Comparison of ENCODE assay signal across 8 worm cellular contexts in genomic region chrII:9644940-9645634, ce11.
TF ChIP-seq lines count a peak whose summit lies in the region.

No protein-coding gene starts in this region.

TF ChIP-seq in whole organism, L1 larva, 84 proteins besides CTCF, POLR2A, EP300 and RAD21 (continues in another document):
- peak; percentile 48 for TF ChIP-seq mep-1 (tag; optimal IDR thresholded peaks at IDR 0.05; lab: Kevin White, UChicago)
- TF ChIP-seq hlh-4 (tag; optimal IDR thresholded peaks at IDR 0.05; lab: Kevin White, UChicago) = no peak
- no peak for TF ChIP-seq ceh-8 (GFP tag; optimal IDR thresholded peaks at IDR 0.05; lab: Kevin White, UChicago)
- no peak for TF ChIP-seq ztf-4 (tag; optimal IDR thresholded peaks at IDR 0.05; lab: Kevin White, UChicago)
- peak; percentile 50 for TF ChIP-seq lin-14 (GFP tag; optimal IDR thresholded peaks at IDR 0.05; lab: Kevin White, UChicago)
- TF ChIP-seq fkh-10 (GFP tag; optimal IDR thresholded peaks at IDR 0.05; lab: Kevin White, UChicago) = no peak
- peak in 1 of 6 experiments; percentile 24 for TF ChIP-seq elt-3 (tag; optimal IDR thresholded peaks at IDR 0.05; lab: Kevin White, UChicago)
- no peak for TF ChIP-seq sox-4 (tag; optimal IDR thresholded peaks at IDR 0.05; lab: Kevin White, UChicago)
- TF ChIP-seq egl-13 (tag; optimal IDR thresholded peaks at IDR 0.05; lab: Kevin White, UChicago) = no peak
- no peak for TF ChIP-seq zip-4 (GFP tag; optimal IDR thresholded peaks at IDR 0.05; lab: Kevin White, UChicago)
- no peak for TF ChIP-seq nhr-11 (tag; optimal IDR thresholded peaks at IDR 0.05; lab: Kevin White, UChicago)
- no peak for TF ChIP-seq nhr-71 (tag; optimal IDR thresholded peaks at IDR 0.05; lab: Kevin White, UChicago)

TF ChIP-seq in whole organism, L2 larva, 48 proteins besides CTCF, POLR2A, EP300 and RAD21 (continues in another document):
- no peak for TF ChIP-seq mbf-1 (tag; optimal IDR thresholded peaks at IDR 0.05; lab: Kevin White, UChicago)
- TF ChIP-seq nhr-129 (tag; optimal IDR thresholded peaks at IDR 0.05; lab: Kevin White, UChicago) = peak; percentile 17
- TF ChIP-seq ceh-16 (tag; optimal IDR thresholded peaks at IDR 0.05; lab: Kevin White, UChicago) = peak; percentile 98
- peak; percentile 28 for TF ChIP-seq nhr-25 (tag; optimal IDR thresholded peaks at IDR 0.05; lab: Kevin White, UChicago)
- TF ChIP-seq fos-1 (tag; optimal IDR thresholded peaks at IDR 0.05; lab: Kevin White, UChicago) = peak; percentile 92
- TF ChIP-seq skn-1 (tag; optimal IDR thresholded peaks at IDR 0.05; lab: Kevin White, UChicago) = no peak
- peak; percentile 8 for TF ChIP-seq C34F6.9 (tag; optimal IDR thresholded peaks at IDR 0.05; lab: Kevin White, UChicago)
- peak; percentile 15 for TF ChIP-seq crh-2 (tag; optimal IDR thresholded peaks at IDR 0.05; lab: Kevin White, UChicago)
- peak; percentile 8 for TF ChIP-seq sma-9 (GFP tag; optimal IDR thresholded peaks at IDR 0.05; lab: Kevin White, UChicago)
- no peak for TF ChIP-seq sma-9 (tag; optimal IDR thresholded peaks at IDR 0.05; lab: Kevin White, UChicago)
- peak; percentile 64 for TF ChIP-seq Y55F3AM.14 (GFP tag; optimal IDR thresholded peaks at IDR 0.05; lab: Kevin White, UChicago)
- TF ChIP-seq elt-1 (tag; optimal IDR thresholded peaks at IDR 0.05; lab: Kevin White, UChicago) = peak; percentile 79

TF ChIP-seq in whole organism, L3 larva, 47 proteins besides CTCF, POLR2A, EP300 and RAD21 (continues in another document):
- TF ChIP-seq ceh-82 (tag; optimal IDR thresholded peaks at IDR 0.05; lab: Kevin White, UChicago) (no peak), pha-4 (tag; optimal IDR thresholded peaks at IDR 0.05; lab: Kevin White, UChicago) (peak; percentile 31), nhr-43 (tag; optimal IDR thresholded peaks at IDR 0.05; lab: Kevin White, UChicago; ENCODE audit: poor library complexity, severe bottlenecking) (no peak), pqm-1 (tag; optimal IDR thresholded peaks at IDR 0.05; lab: Kevin White, UChicago) (peak; percentile 72), mml-1 (tag; optimal IDR thresholded peaks at IDR 0.05; lab: Kevin White, UChicago) (no peak), ceh-16 (tag; optimal IDR thresholded peaks at IDR 0.05; lab: Kevin White, UChicago) (peak; percentile 7), eor-1 (tag; optimal IDR thresholded peaks at IDR 0.05; lab: Kevin White, UChicago) (no peak), R02D3.7 (tag; optimal IDR thresholded peaks at IDR 0.05; lab: Kevin White, UChicago) (no peak), elt-1 (tag; optimal IDR thresholded peaks at IDR 0.05; lab: Kevin White, UChicago) (peak; percentile 96), ceh-9 (tag; optimal IDR thresholded peaks at IDR 0.05; lab: Kevin White, UChicago) (no peak), ama-1 (optimal IDR thresholded peaks at IDR 0.05; lab: Kevin White, UChicago) (no peak), elt-3 (tag; optimal IDR thresholded peaks at IDR 0.05; lab: Kevin White, UChicago) (no peak)

TF ChIP-seq in whole organism, L4 larva, 104 proteins besides CTCF, POLR2A, EP300 and RAD21 (continues in another document):
- TF ChIP-seq R02D3.7 (tag; optimal IDR thresholded peaks at IDR 0.05; lab: Kevin White, UChicago) = no peak
- TF ChIP-seq hmg-1.1 (GFP tag; IDR thresholded peaks at IDR 0.05; lab: Robert Waterston, UW) = no peak
- TF ChIP-seq ceh-62 (tag; optimal IDR thresholded peaks at IDR 0.05; lab: Kevin White, UChicago) = no peak
- no peak for TF ChIP-seq ceh-44 (GFP tag; IDR thresholded peaks at IDR 0.05; lab: Robert Waterston, UW)
- no peak for TF ChIP-seq ceh-82 (tag; optimal IDR thresholded peaks at IDR 0.05; lab: Kevin White, UChicago)
- TF ChIP-seq nhr-237 (tag; optimal IDR thresholded peaks at IDR 0.05; lab: Kevin White, UChicago) = no peak
- TF ChIP-seq Y75B8A.6 (GFP tag; IDR thresholded peaks at IDR 0.05; lab: Robert Waterston, UW) = no peak
- TF ChIP-seq Y105C5A.15 (GFP tag; IDR thresholded peaks at IDR 0.05; lab: Robert Waterston, UW) = no peak
- TF ChIP-seq ctbp-1 (GFP tag; IDR thresholded peaks at IDR 0.05; lab: Robert Waterston, UW) = no peak
- peak; percentile 6 for TF ChIP-seq mxl-3 (GFP tag; optimal IDR thresholded peaks at IDR 0.05; lab: Kevin White, UChicago)
- no peak for TF ChIP-seq Y5F2A.4 (GFP tag; optimal IDR thresholded peaks at IDR 0.05; lab: Kevin White, UChicago)
- no peak for TF ChIP-seq daf-12 (tag; optimal IDR thresholded peaks at IDR 0.05; lab: Kevin White, UChicago)
- no peak for TF ChIP-seq daf-19 (GFP tag; conservative IDR thresholded peaks at IDR 0.05; lab: Robert Waterston, UW)

TF ChIP-seq in whole organism, late embryonic, 69 proteins besides CTCF, POLR2A, EP300 and RAD21:
- no peak for TF ChIP-seq ets-4 (tag; optimal IDR thresholded peaks at IDR 0.05; lab: Kevin White, UChicago)
- TF ChIP-seq rnt-1 (tag; optimal IDR thresholded peaks at IDR 0.05; lab: Kevin White, UChicago) = peak; percentile 77
- no peak for TF ChIP-seq F13H6.1 (tag; optimal IDR thresholded peaks at IDR 0.05; lab: Kevin White, UChicago)
- peak; percentile 39 for TF ChIP-seq unc-55 (GFP tag; optimal IDR thresholded peaks at IDR 0.05; lab: Kevin White, UChicago)
- peak; percentile 46 for TF ChIP-seq elt-2 (tag; optimal IDR thresholded peaks at IDR 0.05; lab: Kevin White, UChicago)

TF ChIP-seq in whole organism, midembryonic, 9 proteins besides CTCF, POLR2A, EP300 and RAD21:
- TF ChIP-seq ref-1 (GFP tag; conservative IDR thresholded peaks at IDR 0.05; lab: Robert Waterston, UW) (no peak), T22C8.4 (GFP tag; IDR thresholded peaks at IDR 0.05; lab: Robert Waterston, UW) (no peak), ztf-29 (GFP tag; IDR thresholded peaks at IDR 0.05; lab: Robert Waterston, UW) (peak; percentile 25; the same call in 1 of the 2 replicates)

TF ChIP-seq in whole organism, mixed stage, embryonic, 35 proteins besides CTCF, POLR2A, EP300 and RAD21:
- TF ChIP-seq cnd-1 (tag; optimal IDR thresholded peaks at IDR 0.05; lab: Kevin White, UChicago) (no peak), unc-62 (GFP tag; optimal IDR thresholded peaks at IDR 0.05; lab: Kevin White, UChicago) (peak; percentile 87), elt-1 (tag; optimal IDR thresholded peaks at IDR 0.05; lab: Kevin White, UChicago; ENCODE audit: borderline replicate concordance, insufficient read depth) (peak; percentile 95), ham-2 (GFP tag; optimal IDR thresholded peaks at IDR 0.05; lab: Kevin White, UChicago) (peak; percentile 87)

TF ChIP-seq in whole organism, young adult, 124 proteins besides CTCF, POLR2A, EP300 and RAD21:
- TF ChIP-seq gei-17 (GFP tag; optimal IDR thresholded peaks at IDR 0.05; lab: Kevin White, UChicago) (no peak), let-607 (tag; optimal IDR thresholded peaks at IDR 0.05; lab: Kevin White, UChicago) (no peak), nfyb-1 (GFP tag; IDR thresholded peaks at IDR 0.05; lab: Robert Waterston, UW) (no peak), lag-1 (GFP tag; IDR thresholded peaks at IDR 0.05; lab: Robert Waterston, UW) (no peak), madf-6 (GFP tag; IDR thresholded peaks at IDR 0.05; lab: Robert Waterston, UW) (0 out of 2 replicates have a peak, but pooled peaks have one; percentile 31), chd-7 (tag; optimal IDR thresholded peaks at IDR 0.05; lab: Kevin White, UChicago) (no peak), nhr-80 (tag; optimal IDR thresholded peaks at IDR 0.05; lab: Kevin White, UChicago) (peak; percentile 50), B0261.1 (tag; optimal IDR thresholded peaks at IDR 0.05; lab: Kevin White, UChicago) (no peak), attf-3 (GFP tag; conservative IDR thresholded peaks at IDR 0.05; lab: Robert Waterston, UW) (no peak), lsl-1 (GFP tag; optimal IDR thresholded peaks at IDR 0.05; lab: Kevin White, UChicago) (no peak), somi-1 (GFP tag; optimal IDR thresholded peaks at IDR 0.05; lab: Kevin White, UChicago) (no peak), F22D6.2 (tag; optimal IDR thresholded peaks at IDR 0.05; lab: Kevin White, UChicago) (no peak)
TF ChIP-seq in whole organism, young adult: peak in this region for 2.
